Worm (Caenorhabditis elegans) whole organism, L3 larva: Measurements from ENCODE around the gene sto-1.

ENCODE experiments used
- ZK546.5 ChIP-seq: sonication (generic microtip); optimal IDR thresholded peaks from 2 replicates; lab custom pipeline; 2017; ENCODE audit warnings: missing biosample characterization, missing genetic modification characterization
- aly-2 ChIP-seq: fragments of 150-350 bp; optimal IDR thresholded peaks from 2 replicates; lab custom pipeline; 2014; ENCODE audit warnings: missing biosample characterization, missing genetic modification characterization
- ama-1 ChIP-seq: fragments of 150-350 bp; optimal IDR thresholded peaks from 2 replicates; lab custom pipeline; 2018
- ceh-16 ChIP-seq: sonication (generic microtip); optimal IDR thresholded peaks from 2 replicates; lab custom pipeline; 2017; ENCODE audit warnings: missing biosample characterization, missing genetic modification characterization
- daf-12 ChIP-seq: fragments of 150-350 bp; optimal IDR thresholded peaks from 2 replicates; lab custom pipeline; 2014; ENCODE audit warnings: missing biosample characterization, missing genetic modification reagents, missing genetic modification characterization
- egl-27 ChIP-seq: sonication (generic microtip); optimal IDR thresholded peaks from 4 replicates; lab custom pipeline; 2017; ENCODE audit warnings: missing biosample characterization, missing genetic modification reagents, missing genetic modification characterization
- egl-5 ChIP-seq: fragments of 150-350 bp; optimal IDR thresholded peaks from 2 replicates; lab custom pipeline; 2017; ENCODE audit warnings: missing biosample characterization, missing genetic modification reagents, missing genetic modification characterization, inconsistent platforms
- elt-1 ChIP-seq: fragments of 150-350 bp; optimal IDR thresholded peaks from 2 replicates; lab custom pipeline; 2014; ENCODE audit warnings: missing biosample characterization, missing genetic modification characterization
- elt-3 ChIP-seq, 3 experiments: fragments of 150-350 bp in 1 of 3; sonication (generic microtip) in 2 of 3; optimal IDR thresholded peaks; 2 replicates in 2 of 3; 4 replicates in 1 of 3; lab custom pipeline; 2014 to 2017; ENCODE audit warnings: missing biosample characterization in 3 of 3, missing genetic modification characterization in 3 of 3
- fkh-2 ChIP-seq: fragments of 150-350 bp; optimal IDR thresholded peaks from 2 replicates; lab custom pipeline; 2014; ENCODE audit warnings: missing biosample characterization, missing genetic modification reagents, missing genetic modification characterization
- fos-1 ChIP-seq: fragments of 150-350 bp; optimal IDR thresholded peaks from 2 replicates; lab custom pipeline; 2014; ENCODE audit warnings: missing biosample characterization, missing genetic modification characterization
- hmg-11 ChIP-seq: sonication (generic microtip); optimal IDR thresholded peaks from 2 replicates; lab custom pipeline; 2016; ENCODE audit warnings: missing genetic modification characterization, missing compliant biosample characterization
- jun-1 ChIP-seq: fragments of 150-350 bp; optimal IDR thresholded peaks from 2 replicates; lab custom pipeline; 2014; ENCODE audit warnings: missing biosample characterization, missing genetic modification reagents, missing genetic modification characterization
- lin-15B ChIP-seq: fragments of 150-350 bp; optimal IDR thresholded peaks from 2 replicates; lab custom pipeline; 2014; ENCODE audit warnings: missing biosample characterization, missing genetic modification characterization
- lin-39 ChIP-seq: fragments of 150-350 bp; optimal IDR thresholded peaks from 2 replicates; lab custom pipeline; 2018; ENCODE audit warnings: missing biosample characterization, missing genetic modification reagents, missing genetic modification characterization
- lsy-12 ChIP-seq: sonication (generic microtip); optimal IDR thresholded peaks from 2 replicates; lab custom pipeline; 2016; ENCODE audit warnings: mild to moderate bottlenecking, missing genetic modification characterization, missing compliant biosample characterization
- mdl-1 ChIP-seq: fragments of 150-350 bp; optimal IDR thresholded peaks from 2 replicates; lab custom pipeline; 2014; ENCODE audit warnings: missing biosample characterization, missing genetic modification characterization
- mml-1 ChIP-seq: fragments of 150-350 bp; sonication (generic microtip); optimal IDR thresholded peaks from 3 replicates; lab custom pipeline; 2014; ENCODE audit warnings: missing biosample characterization, missing genetic modification characterization
- nhr-12 ChIP-seq: fragments of 150-350 bp; optimal IDR thresholded peaks from 2 replicates; lab custom pipeline; 2014; ENCODE audit warnings: missing biosample characterization, missing genetic modification characterization
- nhr-23 ChIP-seq: fragments of 150-350 bp; optimal IDR thresholded peaks from 2 replicates; lab custom pipeline; 2014; ENCODE audit warnings: missing biosample characterization, missing genetic modification reagents, missing genetic modification characterization
- nhr-25 ChIP-seq: sonication (generic microtip); optimal IDR thresholded peaks from 2 replicates; lab custom pipeline; 2017; ENCODE audit warnings: missing biosample characterization, missing genetic modification characterization
- nhr-28 ChIP-seq: fragments of 150-350 bp; optimal IDR thresholded peaks from 2 replicates; lab custom pipeline; 2014; ENCODE audit warnings: missing biosample characterization, missing genetic modification characterization
- nhr-43 ChIP-seq: sonication (generic microtip); optimal IDR thresholded peaks from 2 replicates; lab custom pipeline; 2016; ENCODE audit warnings: mild to moderate bottlenecking, missing genetic modification characterization, missing compliant biosample characterization; ENCODE audit not compliant: poor library complexity, severe bottlenecking
- nhr-76 ChIP-seq: fragments of 150-350 bp; sonication (generic microtip); optimal IDR thresholded peaks from 5 replicates; lab custom pipeline; 2014; ENCODE audit warnings: missing biosample characterization, missing genetic modification characterization
- nhr-77 ChIP-seq: fragments of 150-350 bp; optimal IDR thresholded peaks from 2 replicates; lab custom pipeline; 2014; ENCODE audit warnings: missing biosample characterization, missing genetic modification characterization
- pqm-1 ChIP-seq: fragments of 150-350 bp; optimal IDR thresholded peaks from 2 replicates; lab custom pipeline; 2017; ENCODE audit warnings: missing biosample characterization, missing genetic modification characterization, inconsistent platforms
- skn-1 ChIP-seq: fragments of 150-350 bp; optimal IDR thresholded peaks from 2 replicates; lab custom pipeline; 2014; ENCODE audit warnings: missing biosample characterization, missing genetic modification characterization
- unc-39 ChIP-seq: sonication (generic microtip); optimal IDR thresholded peaks from 4 replicates; lab custom pipeline; 2017; ENCODE audit warnings: missing biosample characterization, missing genetic modification characterization
- unc-62 ChIP-seq: fragments of 150-350 bp; sonication (generic microtip); optimal IDR thresholded peaks from 4 replicates; lab custom pipeline; 2014; ENCODE audit warnings: missing biosample characterization, missing genetic modification reagents, missing genetic modification characterization
- zag-1 ChIP-seq: fragments of 150-350 bp; optimal IDR thresholded peaks from 2 replicates; lab custom pipeline; 2014; ENCODE audit warnings: missing biosample characterization, missing genetic modification characterization
- ztf-4 ChIP-seq: fragments of 150-350 bp; optimal IDR thresholded peaks from 2 replicates; lab custom pipeline; 2014; ENCODE audit warnings: missing biosample characterization, missing genetic modification characterization

The sto-1 gene

DNA sequence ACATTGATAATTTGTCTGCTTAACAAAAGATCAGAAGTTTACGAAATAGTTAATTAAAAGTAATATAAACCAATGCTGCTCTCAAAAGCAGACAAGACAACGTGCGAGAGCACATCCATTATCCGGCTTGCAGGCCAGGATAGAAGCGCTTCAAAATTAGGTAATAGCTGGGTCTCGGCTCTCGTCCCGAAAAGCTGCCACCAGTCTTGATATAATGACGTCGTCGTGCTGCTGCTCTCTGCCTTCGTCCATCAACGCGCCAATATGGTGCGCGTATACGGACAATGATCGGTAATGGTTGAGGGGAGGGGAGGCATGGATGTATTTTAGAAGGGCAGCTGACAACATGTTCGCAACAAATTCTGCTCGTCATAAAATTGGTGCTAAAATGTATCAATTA is 28.2 kb upstream of the sto-1 start:
- no peak for TF ChIP-seq mml-1
- no peak for TF ChIP-seq hmg-11 (tag; lab: Kevin White, UChicago)
- no peak for TF ChIP-seq nhr-25 (tag; lab: Kevin White, UChicago)
- TF ChIP-seq pqm-1 (tag; lab: Kevin White, UChicago) = no peak
- no peak for TF ChIP-seq elt-3 (tag; optimal IDR thresholded peaks at IDR 0.05; lab: Kevin White, UChicago)
- no peak for TF ChIP-seq fkh-2 (tag; lab: Kevin White, UChicago)
- TF ChIP-seq aly-2 (tag; lab: Kevin White, UChicago) = no peak

DNA sequence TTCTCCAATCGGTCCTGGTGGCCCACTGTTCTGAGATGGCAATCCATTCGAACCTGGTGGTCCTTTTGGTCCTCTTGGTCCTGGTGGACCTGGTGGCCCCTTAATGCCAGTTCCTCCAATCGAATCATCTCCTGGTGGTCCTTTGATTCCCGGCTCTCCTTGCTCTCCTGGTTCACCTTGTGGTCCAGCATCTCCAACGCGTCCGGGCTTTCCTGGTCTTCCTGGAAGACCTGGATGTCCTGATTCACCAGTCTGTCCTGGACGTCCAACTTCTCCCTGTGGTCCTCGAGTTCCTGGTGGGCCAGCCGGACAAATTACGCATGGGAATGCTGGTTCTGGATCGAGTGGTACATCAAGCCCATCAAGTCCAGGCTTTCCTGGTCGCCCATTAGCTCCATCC is 25.8 kb upstream of the sto-1 start:
- TF ChIP-seq lin-15B (no peak), ztf-4 (tag; lab: Kevin White, UChicago) (no peak), mdl-1 (no peak), ceh-16 (no peak), nhr-12 (tag; lab: Kevin White, UChicago) (no peak), nhr-28 (tag; lab: Kevin White, UChicago) (no peak)
- TF ChIP-seq, all 47 proteins: peak for 0

DNA sequence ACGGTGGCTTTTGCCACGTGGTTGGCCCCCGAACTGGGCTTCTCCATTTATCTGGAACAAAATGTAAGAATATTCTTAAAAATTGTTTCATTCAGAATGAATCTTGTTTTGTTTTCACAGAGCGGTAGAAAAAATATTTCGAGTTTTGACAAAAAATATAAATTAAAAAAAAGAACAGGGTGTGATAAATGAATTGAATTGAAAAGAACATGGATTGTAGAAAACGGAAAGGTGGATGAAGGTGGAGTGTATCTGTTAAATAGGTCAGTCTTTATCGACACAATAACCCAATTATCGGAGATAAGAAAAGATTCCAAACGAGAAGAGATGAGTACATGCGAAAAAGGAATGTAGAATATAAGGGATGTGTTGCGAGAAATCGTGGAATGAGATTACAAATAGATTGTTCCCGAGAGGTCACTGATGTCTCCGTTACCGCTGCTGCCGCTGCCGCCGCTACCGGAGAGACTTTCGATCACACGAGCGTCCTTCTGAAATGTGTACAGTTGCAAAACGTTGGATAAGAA is 24.8 kb upstream of the sto-1 start, which contains the start of gene dpy-7:
Gene dpy-7 (minus strand): TSS at position 51 of the 527 bp plus-strand sequence.
- TF ChIP-seq unc-62 (GFP tag; lab: Kevin White, UChicago) (no peak), nhr-76 (tag; lab: Kevin White, UChicago) (no peak), nhr-43 (tag; lab: Kevin White, UChicago) (peak; percentile 26), lin-39 (tag; lab: Kevin White, UChicago) (no peak), nhr-23 (tag; lab: Kevin White, UChicago) (peak; percentile 98), fos-1 (no peak)

DNA sequence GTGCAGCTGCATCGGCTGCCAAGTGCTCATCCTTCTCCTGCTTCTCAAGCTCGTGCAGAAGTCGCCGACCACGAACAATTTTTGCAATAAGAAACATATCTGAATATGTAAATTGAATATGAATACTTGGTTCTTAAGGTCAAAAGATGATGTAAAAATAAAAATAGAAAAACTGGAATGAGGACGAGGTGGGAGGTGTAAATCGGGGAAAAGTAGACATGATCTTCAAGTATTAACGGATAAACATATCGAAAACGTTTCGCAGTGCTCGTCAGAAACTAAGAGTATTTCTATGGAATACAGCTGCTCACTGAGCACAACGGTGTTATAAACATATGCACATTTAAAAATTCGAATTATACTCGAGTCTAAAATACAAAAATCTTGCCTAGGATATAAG is 22.6 kb upstream of the sto-1 start, which contains the start of gene glb-16:
Gene glb-16 (minus strand): TSS at position 101 of the 400 bp plus-strand sequence.
- TF ChIP-seq unc-39 (tag; lab: Kevin White, UChicago) (no peak), nhr-25 (tag; lab: Kevin White, UChicago) (no peak), unc-62 (GFP tag; lab: Kevin White, UChicago) (no peak), fos-1 (no peak), jun-1 (tag; lab: Kevin White, UChicago) (no peak)

DNA sequence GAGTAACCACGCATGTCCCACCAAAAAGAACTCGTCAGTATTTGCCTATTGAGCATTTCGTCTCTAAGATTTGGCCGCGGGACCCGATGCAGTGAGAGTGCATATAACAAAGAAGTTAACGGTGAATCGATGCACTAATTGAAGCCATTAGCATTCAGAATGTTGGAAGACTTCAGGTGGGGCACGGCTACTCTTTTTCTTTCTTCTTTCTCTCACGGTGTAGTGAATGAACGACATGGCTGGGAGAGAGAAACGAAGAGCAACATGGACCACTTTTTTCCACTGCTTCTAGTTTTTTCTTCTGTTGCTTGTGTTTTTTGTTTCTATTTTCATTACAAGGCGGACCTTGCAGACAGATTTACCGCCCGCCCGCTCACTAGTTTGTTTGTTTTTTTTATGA is 21.5 kb upstream of the sto-1 start:
- TF ChIP-seq elt-1 (tag; lab: Kevin White, UChicago) (no peak), lin-15B (no peak), fkh-2 (tag; lab: Kevin White, UChicago) (no peak), egl-27 (tag; lab: Kevin White, UChicago) (no peak), ama-1 (lab: Kevin White, UChicago) (no peak), mml-1 (no peak), lsy-12 (no peak), ZK546.5 (tag; lab: Kevin White, UChicago) (no peak), egl-5 (no peak), nhr-12 (tag; lab: Kevin White, UChicago) (no peak)
- TF ChIP-seq, all 47 proteins: peak for 0

DNA sequence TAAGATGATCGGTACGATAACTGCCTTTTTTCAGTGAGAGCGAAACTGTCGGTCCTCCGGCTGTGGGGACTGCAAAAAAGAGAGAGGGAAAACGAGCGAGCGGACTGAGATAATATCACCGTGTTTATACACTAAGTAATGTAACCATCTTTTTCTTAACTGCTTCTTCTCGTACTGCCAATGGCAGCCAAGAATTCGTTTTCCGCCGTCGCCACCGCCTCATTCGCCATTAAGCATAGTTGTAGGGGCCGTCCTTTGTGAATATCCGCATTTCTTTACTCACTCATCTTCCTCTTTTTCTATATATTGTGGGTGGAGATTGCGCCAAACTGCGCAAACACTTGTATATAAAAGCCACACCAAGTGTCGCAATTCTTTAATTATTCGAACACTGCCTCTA is 16.1 kb upstream of the sto-1 start, which contains the start of gene col-174:
Gene col-174 (plus strand): TSS at position 301 of the 400 bp plus-strand sequence.
- TF ChIP-seq fkh-2 (tag; lab: Kevin White, UChicago) = no peak

DNA sequence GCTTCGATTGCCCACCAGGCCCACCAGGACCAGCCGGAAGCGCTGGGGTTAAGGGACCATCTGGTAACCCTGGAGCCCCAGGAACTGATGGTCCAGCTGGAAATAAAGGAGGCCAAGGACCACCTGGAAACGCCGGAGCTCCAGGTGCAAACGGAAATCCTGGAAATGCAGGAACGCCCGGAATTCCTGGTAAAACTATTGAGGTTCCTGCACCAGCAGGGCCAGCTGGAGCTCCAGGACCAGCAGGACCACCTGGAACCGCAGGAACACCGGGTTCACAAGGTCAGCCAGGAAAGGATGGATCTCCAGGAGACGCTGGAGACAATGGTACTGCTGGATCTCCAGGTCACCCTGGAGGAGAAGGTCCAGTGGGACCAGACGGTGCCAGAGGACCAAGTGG is 14.9 kb upstream of the sto-1 start:
- no peak for TF ChIP-seq skn-1
- TF ChIP-seq zag-1 (tag; lab: Kevin White, UChicago) = no peak
- TF ChIP-seq nhr-77 (tag; lab: Kevin White, UChicago) = no peak
- TF ChIP-seq lin-39 (tag; lab: Kevin White, UChicago) = no peak
- TF ChIP-seq daf-12 = no peak
